Fruit fly (Drosophila melanogaster): ENCODE data around the gene RluA-2.

DNA sequence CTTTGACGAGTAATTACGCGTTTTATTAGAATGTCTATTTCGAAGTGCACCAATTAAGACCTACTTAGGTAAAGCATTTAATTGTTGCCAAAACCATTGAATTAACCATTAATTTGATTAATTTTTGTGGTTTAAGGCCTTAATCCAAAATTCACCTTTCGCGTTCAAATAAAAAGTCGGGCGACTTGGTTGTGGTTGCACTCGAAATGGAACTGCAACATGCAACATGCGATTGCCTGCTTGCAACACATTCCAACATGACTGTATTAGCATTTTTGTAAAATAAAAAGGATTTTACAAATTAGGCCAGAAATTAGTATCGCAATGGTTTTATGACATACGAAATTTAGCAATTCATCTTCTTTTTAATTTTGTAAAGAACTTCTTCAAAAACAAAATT lies 2.1 kb upstream of the RluA-2 start:
- TF ChIP-seq EcR (GFP tag; optimal IDR thresholded peaks at IDR 0.05) (no peak), usp (GFP tag; optimal IDR thresholded peaks at IDR 0.05) (no peak), psq (optimal IDR thresholded peaks at IDR 0.05) (no peak)
